Worm (Caenorhabditis elegans) whole organism, L4/young adult: ENCODE measurements around the gene C08B6.5.

Experiments
- W03F9.2 ChIP-seq: fragments of 150-350 bp; optimal IDR thresholded peaks from 2 replicates; lab custom pipeline; 2014; ENCODE audit warnings: missing biosample characterization, missing genetic modification characterization
- him-1 ChIP-seq: sonication (generic microtip); optimal IDR thresholded peaks from 2 replicates; lab custom pipeline; 2016; ENCODE audit warnings: missing genotype, missing genetic modification reagents, missing genetic modification characterization, missing compliant biosample characterization

- TF ChIP-seq him-1 (tag; lab: Kevin White, UChicago) (no peak), W03F9.2 (tag; lab: Kevin White, UChicago) (no peak)
Observed at ce11 chrV:10160954-10161353, 43.4 kb downstream of the C08B6.5 start, which contains the start of gene C51E3.10.
